Worm (Caenorhabditis elegans): ENCODE measurements around the gene srsx-25.

DNA sequence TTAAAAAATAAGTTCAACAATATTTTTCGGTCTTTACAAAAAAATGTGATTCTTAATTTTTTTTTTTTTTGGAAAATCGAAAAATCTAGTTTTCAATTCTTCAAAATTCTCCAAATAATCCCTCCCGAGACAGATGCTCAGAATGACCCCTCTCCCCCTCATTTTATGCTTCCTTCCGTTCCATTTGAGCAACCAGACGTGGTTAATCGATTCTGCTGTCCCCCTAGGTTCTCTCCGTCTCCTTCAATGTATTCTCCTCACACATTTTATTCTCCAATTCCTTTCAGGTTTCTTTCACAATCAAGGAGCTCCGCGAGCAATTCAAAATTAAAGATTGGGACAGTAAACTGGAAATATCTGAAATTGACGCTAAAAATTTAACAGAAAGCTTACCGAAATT lies 9.9 kb downstream of the srsx-25 start:
- TF ChIP-seq F13C5.2 (tag; optimal IDR thresholded peaks at IDR 0.05): no peak
- TF ChIP-seq ceh-36 (tag; optimal IDR thresholded peaks at IDR 0.05): no peak
- TF ChIP-seq flt-1 (GFP tag; IDR thresholded peaks at IDR 0.05): no peak
- no peak for TF ChIP-seq B0310.2 (tag; optimal IDR thresholded peaks at IDR 0.05)
- TF ChIP-seq tra-4 (tag; optimal IDR thresholded peaks at IDR 0.05): no peak
- no peak for TF ChIP-seq ama-1 (optimal IDR thresholded peaks at IDR 0.05)
- no peak for TF ChIP-seq sea-1 (GFP tag; conservative IDR thresholded peaks at IDR 0.05)
- no peak for TF ChIP-seq aly-1 (tag; optimal IDR thresholded peaks at IDR 0.05)
- no peak for TF ChIP-seq pes-1 (GFP tag; IDR thresholded peaks at IDR 0.05)
- no peak for TF ChIP-seq tbx-37 (GFP tag; conservative IDR thresholded peaks at IDR 0.05)
- TF ChIP-seq tbx-11 (GFP tag; IDR thresholded peaks at IDR 0.05): no peak
- no peak for TF ChIP-seq hmg-4 (GFP tag; optimal IDR thresholded peaks at IDR 0.05)
- TF ChIP-seq scrt-1 (GFP tag; IDR thresholded peaks at IDR 0.05): no peak

Measured in whole organism, early embryonic.